Fruit fly (Drosophila melanogaster) whole organism, larva: ENCODE data around the gene disp.

Experiments used
- noc ChIP-seq: fragments of 200-800 bp; sonication (Bioruptor generic); optimal IDR thresholded peaks from 3 replicates; lab custom pipeline; 2019; ENCODE audit warnings: missing biosample characterization, mild to moderate bottlenecking, missing genetic modification characterization, moderate library complexity

disp gene

dm6 chr3R:5856215-5856614 is at the start of gene disp, which contains the start of gene ECSIT:
Gene disp, minus strand, starts transcription at chr3R:5856311.
Gene ECSIT, plus strand, starts transcription at chr3R:5856585.
- TF ChIP-seq noc (tag; lab: Kevin White, UChicago), result no peak

dm6 chr3R:5881308-5881707 is 25.2 kb upstream of the disp start:
- no peak for TF ChIP-seq noc (tag; lab: Kevin White, UChicago)

DNA sequence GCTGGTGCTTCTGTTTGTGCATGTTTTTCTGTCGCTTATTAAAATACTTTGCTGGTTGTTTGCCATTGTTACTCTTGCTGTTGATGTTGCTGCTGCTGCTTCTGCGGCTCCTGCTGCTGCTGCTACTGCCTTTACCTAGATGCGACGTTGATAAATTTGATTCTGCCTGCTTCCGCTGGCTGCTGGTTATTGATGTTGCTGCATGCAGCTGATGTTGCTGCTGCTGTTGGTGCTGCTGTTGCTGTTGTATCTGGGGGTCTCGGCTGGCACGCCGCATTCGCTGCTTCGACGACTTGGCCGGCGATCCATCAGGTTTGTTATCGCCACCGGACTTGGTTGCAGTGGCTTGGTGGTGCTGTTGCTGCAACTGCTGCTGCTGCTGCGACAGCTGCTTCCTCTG is 21.3 kb upstream of the disp start:
- TF ChIP-seq noc (tag; lab: Kevin White, UChicago), result no peak

DNA sequence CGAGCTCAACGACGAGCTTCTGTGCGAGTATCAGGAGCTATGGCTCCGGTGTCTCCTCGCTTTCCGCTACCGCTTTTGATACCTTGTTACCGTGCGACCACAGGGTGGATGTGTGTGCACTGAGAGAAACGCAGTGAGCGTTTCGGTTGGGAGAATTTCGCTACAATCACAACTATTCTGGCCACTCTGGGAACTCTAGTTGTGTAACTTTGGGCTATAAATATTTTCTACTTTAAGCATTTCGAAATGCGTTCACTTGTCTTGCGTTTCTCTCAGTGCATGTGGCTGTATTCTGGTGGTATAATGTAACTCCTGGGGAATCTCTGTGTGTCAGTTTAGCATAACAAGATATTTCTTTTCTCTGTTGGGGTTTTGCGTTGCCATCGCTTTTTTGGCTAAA is 15.3 kb upstream of the disp start:
- TF ChIP-seq noc (tag; lab: Kevin White, UChicago), result no peak

DNA sequence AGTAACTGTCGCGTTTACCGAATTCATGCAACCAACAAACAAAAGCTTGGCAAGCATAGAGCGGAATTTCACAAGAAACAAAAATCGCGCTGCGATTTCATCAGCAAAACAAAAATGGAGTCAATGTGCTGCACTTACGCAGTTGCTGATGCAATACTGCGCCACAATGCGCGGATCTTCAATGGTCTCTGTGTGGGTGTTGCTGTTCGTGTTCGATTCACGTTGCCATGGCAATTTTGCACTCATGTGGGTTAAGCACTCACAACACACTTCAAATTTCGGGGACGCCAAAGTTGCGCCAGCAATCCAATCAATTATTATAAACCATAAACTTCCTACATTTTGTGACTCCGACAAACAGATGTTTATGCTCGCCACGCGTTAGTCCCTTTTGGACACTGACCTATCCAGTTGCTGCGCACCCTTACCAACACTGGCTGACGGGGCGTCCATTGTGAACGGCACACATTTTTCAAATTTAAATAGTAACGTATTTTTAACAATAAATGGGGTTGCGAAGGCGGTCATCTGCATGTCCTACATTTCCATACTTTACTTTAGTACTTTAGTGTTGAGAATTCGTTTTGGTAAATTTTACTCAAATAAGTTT is 6.0 kb upstream of the disp start, which contains the start of gene CG2017:
CG2017 (minus strand) TSS at position 374 of the 610 bp plus-strand sequence.
- TF ChIP-seq noc (tag; lab: Kevin White, UChicago), result no peak

DNA sequence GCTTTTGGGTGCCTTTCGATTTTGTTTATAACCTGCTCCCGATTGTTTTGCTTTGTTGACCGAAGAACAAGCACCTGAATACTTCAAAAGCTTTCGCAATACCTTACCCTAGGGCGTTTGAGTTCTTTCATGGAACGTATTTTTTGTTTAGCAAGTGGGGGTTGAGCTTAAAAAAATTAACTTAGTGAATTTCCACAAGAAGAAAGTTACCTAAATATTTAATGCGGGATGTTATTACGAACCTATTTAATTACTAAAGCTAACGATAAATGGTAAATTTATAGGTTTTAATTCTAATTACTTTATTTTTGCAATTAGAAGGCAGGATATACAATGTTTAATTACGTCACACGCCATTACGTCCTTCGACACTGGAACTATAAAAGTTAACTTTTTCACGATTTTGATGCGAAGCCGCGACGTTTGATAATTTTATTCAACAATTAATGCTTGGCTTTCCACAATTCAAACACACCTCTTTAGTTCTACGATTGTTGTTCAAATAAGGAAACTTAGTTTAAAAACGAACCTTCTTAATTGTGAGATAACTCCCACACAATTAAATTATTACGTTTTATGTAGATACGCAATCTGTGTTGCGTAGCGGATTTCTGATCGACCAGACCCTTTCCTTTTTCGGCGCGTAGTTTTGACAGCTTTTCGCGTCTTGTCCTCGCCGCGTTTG is 5.2 kb upstream of the disp start:
- peak; percentile 56 for TF ChIP-seq noc (tag; lab: Kevin White, UChicago)

- TF ChIP-seq noc (tag; lab: Kevin White, UChicago), result no peak
Observed at dm6 chr3R:5860736-5861217, 4.7 kb upstream of the disp start.

DNA sequence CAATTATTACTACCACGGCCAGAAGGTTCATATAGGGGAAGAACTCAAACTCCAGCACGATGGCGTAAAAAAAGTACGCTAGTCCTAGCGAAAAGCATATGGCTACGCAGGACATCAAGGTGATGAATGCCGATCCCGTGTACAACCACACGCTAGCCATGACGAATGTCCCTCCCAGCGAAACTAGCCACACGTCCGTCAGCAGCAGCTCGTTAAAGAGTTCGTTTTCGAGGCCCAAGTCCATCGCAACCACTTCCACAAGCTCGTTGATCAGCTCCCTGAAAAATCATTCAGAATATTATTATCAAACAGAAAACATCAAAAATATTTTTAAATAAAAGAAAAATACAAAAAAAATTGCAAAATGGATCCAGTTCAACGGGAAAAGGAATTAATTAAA is 3.1 kb downstream of the disp start, which contains the start of gene CG34287:
CG34287 (plus strand) TSS at position 301 of the 400 bp plus-strand sequence.
- no peak for TF ChIP-seq noc (tag; lab: Kevin White, UChicago)

- TF ChIP-seq noc (tag; lab: Kevin White, UChicago), result no peak
Observed at dm6 chr3R:5846570-5847270, 9.4 kb downstream of the disp start, which contains the start of gene CG14676. Gene CG14676, plus strand, starts transcription at chr3R:5847220.

dm6 chr3R:5843516-5843915 is 12.6 kb downstream of the disp start:
- no peak for TF ChIP-seq noc (tag; lab: Kevin White, UChicago)

dm6 chr3R:5841290-5841689 is 14.8 kb downstream of the disp start:
- no peak for TF ChIP-seq noc (tag; lab: Kevin White, UChicago)

DNA sequence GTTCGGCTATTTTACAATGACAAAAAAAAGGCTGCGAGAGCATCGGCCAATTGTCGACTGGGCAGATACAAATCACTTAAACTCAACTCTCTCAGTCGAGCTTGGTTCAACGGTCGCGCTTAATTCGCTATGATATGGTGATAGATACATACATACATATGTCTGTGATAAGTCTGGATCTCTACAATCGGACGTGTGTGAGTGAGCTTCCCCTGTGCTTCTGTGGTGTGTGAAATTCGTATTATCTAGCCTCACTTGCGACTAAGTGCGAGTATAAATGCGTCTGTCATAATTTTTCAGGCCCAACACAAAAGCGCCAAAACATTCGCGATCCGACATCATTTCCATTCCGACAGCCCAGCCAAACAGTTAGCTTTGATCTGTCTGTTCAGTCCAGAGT is 15.2 kb downstream of the disp start, which contains the start of gene CG1213:
CG1213 (plus strand) TSS at position 301 of the 400 bp plus-strand sequence.
- no peak for TF ChIP-seq noc (tag; lab: Kevin White, UChicago)

- TF ChIP-seq noc (tag; lab: Kevin White, UChicago), result no peak
Observed at dm6 chr3R:5838683-5839365, 17.3 kb downstream of the disp start.

DNA sequence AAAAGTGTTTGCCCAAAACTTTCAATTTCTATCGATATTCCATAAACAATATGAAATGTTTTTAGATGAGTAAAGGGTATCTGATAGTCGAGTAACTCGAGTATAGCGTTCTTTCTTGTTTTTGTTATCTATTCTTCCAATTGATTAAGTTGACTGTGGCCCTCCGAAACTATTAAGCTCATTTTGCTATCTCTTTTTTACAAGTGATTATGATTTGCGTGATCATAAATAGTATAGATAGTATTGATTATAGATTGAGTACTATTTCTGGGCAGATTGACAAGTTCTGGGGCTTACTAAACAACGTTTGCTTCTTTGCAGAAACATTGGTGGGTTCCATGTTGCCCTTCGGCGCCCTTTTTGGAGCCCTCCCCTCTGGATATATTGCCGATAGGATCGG is 19.6 kb downstream of the disp start:
- TF ChIP-seq noc (tag; lab: Kevin White, UChicago), result no peak

DNA sequence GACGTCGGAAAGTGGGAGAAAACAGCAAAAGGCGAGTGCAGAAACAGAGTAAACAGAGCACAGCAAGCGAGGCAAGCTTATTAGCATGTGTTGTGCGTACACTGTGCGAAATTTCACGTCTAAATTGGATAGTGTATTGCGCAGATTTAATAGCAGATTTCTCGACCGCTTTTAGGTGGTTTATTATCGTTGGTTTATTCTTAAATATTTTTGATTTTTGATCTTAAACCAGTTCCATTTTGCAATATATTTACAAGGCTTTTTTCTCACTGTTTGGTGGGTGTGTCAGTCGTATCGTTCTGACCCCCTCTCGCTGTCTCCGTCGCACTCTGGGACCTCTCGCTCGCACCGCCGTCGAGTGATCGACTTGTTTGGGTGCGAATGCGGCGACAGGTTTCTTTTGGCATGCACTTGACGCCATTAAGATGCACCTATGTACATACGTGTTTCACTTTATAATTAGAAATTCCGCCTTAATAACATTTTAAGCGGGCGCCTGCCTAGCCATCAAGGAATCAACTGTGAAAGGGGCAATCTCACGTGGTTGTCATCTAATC is 22.1 kb downstream of the disp start:
- TF ChIP-seq noc (tag; lab: Kevin White, UChicago), result no peak
